Fruit fly (Drosophila melanogaster) whole organism, embryonic: ENCODE measurements around the gene CG13679.
A peak's percentile ranks its signal among the peaks of the same experiment; 100 is the strongest.

Experiments
- Ada2b ChIP-seq: fragments of 200-800 bp; sonication (Bioruptor generic); IDR thresholded peaks from 2 replicates; pipeline ENCODE4 v1.3.6; 2022; ENCODE audit warnings: missing biosample characterization, missing genetic modification characterization
- Antp ChIP-seq: fragments of 200-800 bp; sonication (Bioruptor generic); optimal IDR thresholded peaks from 3 replicates; lab custom pipeline; 2016; ENCODE audit warnings: missing biosample characterization, missing genetic modification characterization
- CG10565 ChIP-seq: fragments of 200-800 bp; sonication (Bioruptor generic); optimal IDR thresholded peaks from 3 replicates; lab custom pipeline; 2016; ENCODE audit warnings: missing biosample characterization, mild to moderate bottlenecking, missing genetic modification characterization
- CG11456 ChIP-seq: fragments of 200-800 bp; sonication (Bioruptor generic); IDR thresholded peaks from 3 replicates; pipeline ENCODE4 v1.3.6; 2022; ENCODE audit warnings: missing biosample characterization, missing genetic modification characterization
- CG12744 ChIP-seq: fragments of 200-800 bp; sonication (Bioruptor generic); optimal IDR thresholded peaks from 2 replicates; lab custom pipeline; 2016; ENCODE audit warnings: missing biosample characterization, missing genetic modification characterization
- CG2712 ChIP-seq: fragments of 200-800 bp; optimal IDR thresholded peaks from 3 replicates; lab custom pipeline; 2019; ENCODE audit warnings: missing biosample characterization, mild to moderate bottlenecking, missing genetic modification characterization, moderate library complexity
- CG3726 ChIP-seq: fragments of 200-800 bp; sonication (Bioruptor generic); IDR thresholded peaks from 3 replicates; pipeline ENCODE4, ENCODE4 v1.3.6; 2022; ENCODE audit warnings: missing biosample characterization, missing genetic modification characterization
- CG3847 ChIP-seq: fragments of 200-800 bp; sonication (Bioruptor generic); IDR thresholded peaks from 2 replicates; pipeline ENCODE4 v1.3.6; 2022; ENCODE audit warnings: missing biosample characterization, missing genetic modification characterization
- CG4282 ChIP-seq: fragments of 200-800 bp; sonication (Bioruptor generic); optimal IDR thresholded peaks from 2 replicates; lab custom pipeline; 2016; ENCODE audit warnings: missing biosample characterization, missing genetic modification characterization
- CG4424 ChIP-seq: fragments of 200-800 bp; sonication (Bioruptor generic); optimal IDR thresholded peaks from 3 replicates; lab custom pipeline; 2016; ENCODE audit warnings: missing biosample characterization, missing genetic modification characterization
- CG4707 ChIP-seq: fragments of 200-800 bp; sonication (Bioruptor generic); optimal IDR thresholded peaks from 2 replicates; lab custom pipeline; 2018; ENCODE audit warnings: missing biosample characterization, mild to moderate bottlenecking, missing genetic modification characterization, moderate library complexity
- CG7556 ChIP-seq: fragments of 200-800 bp; sonication (Bioruptor generic); optimal IDR thresholded peaks from 2 replicates; lab custom pipeline; 2017; ENCODE audit warnings: missing biosample characterization, mild to moderate bottlenecking, missing genetic modification characterization
- CG7745 ChIP-seq: fragments of 200-800 bp; sonication (Bioruptor generic); optimal IDR thresholded peaks from 2 replicates; lab custom pipeline; 2018; ENCODE audit warnings: missing biosample characterization, mild to moderate bottlenecking, missing genetic modification characterization, moderate library complexity
- CG8281 ChIP-seq: fragments of 200-800 bp; sonication (Bioruptor generic); optimal IDR thresholded peaks from 2 replicates; lab custom pipeline; 2018; ENCODE audit warnings: missing biosample characterization, mild to moderate bottlenecking, missing genetic modification characterization, moderate library complexity
- CG9797 ChIP-seq: fragments of 200-800 bp; sonication (Bioruptor generic); optimal IDR thresholded peaks from 3 replicates; lab custom pipeline; 2018; ENCODE audit warnings: missing biosample characterization, mild to moderate bottlenecking, missing genetic modification characterization
- Dek ChIP-seq: fragments of 200-800 bp; sonication (Bioruptor generic); optimal IDR thresholded peaks from 3 replicates; lab custom pipeline; 2019; ENCODE audit warnings: missing biosample characterization, mild to moderate bottlenecking, missing genetic modification characterization, moderate library complexity
- Dll ChIP-seq: fragments of 200-800 bp; sonication (Bioruptor generic); IDR thresholded peaks from 4 replicates; pipeline ENCODE4 v1.3.6; 2022; ENCODE audit warnings: missing biosample characterization, missing genetic modification characterization; ENCODE audit not compliant: partially characterized antibody
- Ets65A ChIP-seq: fragments of 200-800 bp; sonication (Bioruptor generic); peaks from one replicate; lab custom pipeline; 2016; ENCODE audit warnings: missing biosample characterization, missing genetic modification characterization
- Gug ChIP-seq: fragments of 200-800 bp; sonication (Bioruptor generic); IDR thresholded peaks from 4 replicates; pipeline ENCODE4 v1.3.6; 2022; ENCODE audit warnings: missing biosample characterization, missing genetic modification characterization
- HLH4C ChIP-seq: fragments of 200-800 bp; sonication (Bioruptor generic); IDR thresholded peaks from 3 replicates; pipeline ENCODE4 v1.3.6; 2022; ENCODE audit warnings: missing biosample characterization, missing genetic modification characterization; ENCODE audit not compliant: partially characterized antibody
- Hmx ChIP-seq: fragments of 200-800 bp; sonication (Bioruptor generic); optimal IDR thresholded peaks from 2 replicates; lab custom pipeline; 2016; ENCODE audit warnings: missing biosample characterization, missing genetic modification characterization
- Hsf ChIP-seq: fragments of 200-800 bp; sonication (Bioruptor generic); optimal IDR thresholded peaks from 3 replicates; lab custom pipeline; 2016; ENCODE audit warnings: missing biosample characterization, missing genetic modification characterization
- Max ChIP-seq: fragments of 200-800 bp; sonication (Bioruptor generic); optimal IDR thresholded peaks from 2 replicates; lab custom pipeline; 2016; ENCODE audit warnings: missing biosample characterization, mild to moderate bottlenecking, missing genetic modification characterization
- Neu2 ChIP-seq: fragments of 200-800 bp; sonication (Bioruptor generic); optimal IDR thresholded peaks from 3 replicates; lab custom pipeline; 2016; ENCODE audit warnings: missing biosample characterization, missing genetic modification characterization, borderline replicate concordance
- Rx ChIP-seq: fragments of 200-800 bp; sonication (Bioruptor generic); IDR thresholded peaks from 2 replicates; pipeline ENCODE4 v1.3.6; 2022; ENCODE audit warnings: missing biosample characterization, missing genetic modification characterization
- Six4 ChIP-seq: fragments of 200-800 bp; sonication (Bioruptor generic); optimal IDR thresholded peaks from 2 replicates; lab custom pipeline; 2016; ENCODE audit warnings: missing biosample characterization, missing genetic modification characterization
- Sry-δ ChIP-seq: fragments of 200-800 bp; sonication (Bioruptor generic); optimal IDR thresholded peaks from 2 replicates; lab custom pipeline; 2016; ENCODE audit warnings: missing biosample characterization, missing genetic modification characterization
- Vsx1 ChIP-seq: fragments of 200-800 bp; sonication (Bioruptor generic); optimal IDR thresholded peaks from 2 replicates; lab custom pipeline; 2017; ENCODE audit warnings: missing biosample characterization, mild to moderate bottlenecking, missing genetic modification characterization, missing genetic modification reagents
- Xrp1 ChIP-seq: fragments of 200-800 bp; sonication (Bioruptor generic); IDR thresholded peaks from 2 replicates; pipeline ENCODE4 v1.3.6; 2022; ENCODE audit warnings: missing biosample characterization, missing genetic modification characterization
- ap ChIP-seq: fragments of 200-800 bp; sonication (Bioruptor generic); IDR thresholded peaks from 2 replicates; pipeline ENCODE4 v1.3.6; 2022; ENCODE audit warnings: missing biosample characterization, missing genetic modification characterization
- ara ChIP-seq: fragments of 200-800 bp; sonication (Bioruptor generic); IDR thresholded peaks from 2 replicates; pipeline ENCODE4 v1.3.6; 2022; ENCODE audit warnings: missing biosample characterization, missing genetic modification characterization
- ato ChIP-seq: fragments of 200-800 bp; sonication (Bioruptor generic); IDR thresholded peaks from 2 replicates; pipeline ENCODE4 v1.3.6; 2022; ENCODE audit warnings: missing biosample characterization, missing genetic modification characterization; ENCODE audit not compliant: partially characterized antibody
- bowl ChIP-seq: fragments of 200-800 bp; sonication (Bioruptor generic); IDR thresholded peaks from 2 replicates; pipeline ENCODE4 v1.3.6; 2022; ENCODE audit warnings: missing biosample characterization, missing genetic modification characterization
- cas ChIP-seq: fragments of 200-800 bp; sonication (Bioruptor generic); IDR thresholded peaks from 2 replicates; pipeline ENCODE4 v1.3.6; 2022; ENCODE audit warnings: missing biosample characterization, missing genetic modification characterization
- cwo ChIP-seq: fragments of 200-800 bp; sonication (Bioruptor generic); optimal IDR thresholded peaks from 3 replicates; lab custom pipeline; 2017; ENCODE audit warnings: missing biosample characterization, missing genetic modification characterization, mild to moderate bottlenecking, moderate library complexity, missing genetic modification reagents
- danr ChIP-seq: fragments of 200-800 bp; sonication (Bioruptor generic); IDR thresholded peaks from 2 replicates; pipeline ENCODE4 v1.3.6; 2022; ENCODE audit warnings: missing biosample characterization, missing genetic modification characterization
- ewg ChIP-seq: fragments of 200-800 bp; sonication (Bioruptor generic); optimal IDR thresholded peaks from 3 replicates; lab custom pipeline; 2017; ENCODE audit warnings: mild to moderate bottlenecking, missing biosample characterization, missing genetic modification reagents, missing genetic modification characterization
- ham ChIP-seq: fragments of 200-800 bp; sonication (Bioruptor generic); IDR thresholded peaks from 2 replicates; pipeline ENCODE4 v1.3.6; 2022; ENCODE audit warnings: missing biosample characterization, missing genetic modification characterization
- knrl ChIP-seq: fragments of 200-800 bp; sonication (Bioruptor generic); IDR thresholded peaks from 3 replicates; pipeline ENCODE4 v1.3.6; 2022; ENCODE audit warnings: missing biosample characterization, missing genetic modification characterization; ENCODE audit not compliant: partially characterized antibody
- nerfin-1 ChIP-seq: fragments of 200-800 bp; sonication (Bioruptor generic); optimal IDR thresholded peaks from 3 replicates; lab custom pipeline; 2019; ENCODE audit warnings: missing biosample characterization, mild to moderate bottlenecking, missing genetic modification characterization, moderate library complexity
- org-1 ChIP-seq: fragments of 200-800 bp; sonication (Bioruptor generic); optimal IDR thresholded peaks from 2 replicates; lab custom pipeline; 2017; ENCODE audit warnings: missing biosample characterization, missing genetic modification characterization
- p53 ChIP-seq: fragments of 200-800 bp; sonication (Bioruptor generic); optimal IDR thresholded peaks from 2 replicates; lab custom pipeline; 2016; ENCODE audit warnings: missing biosample characterization, missing genetic modification characterization
- pan ChIP-seq, 4 experiments: fragments of >200 bp in 3 of 4; fragments of 200-800 bp in 1 of 4; sonication (Bioruptor generic) in 1 of 4; optimal IDR thresholded peaks in 3 of 4; IDR thresholded peaks in 1 of 4; 2 replicates each; pipeline versions ENCODE4 v1.3.6 to Lab custom; 2017 to 2022; ENCODE audit warnings: missing biosample characterization in 2 of 4, missing genetic modification characterization in 2 of 4, mixed read lengths in 1 of 4
- peb ChIP-seq: fragments of 200-800 bp; sonication (Bioruptor generic); IDR thresholded peaks from 2 replicates; pipeline ENCODE4 v1.3.6; 2022; ENCODE audit warnings: missing biosample characterization, missing genetic modification characterization
- stwl ChIP-seq: fragments of 200-800 bp; sonication (Bioruptor generic); optimal IDR thresholded peaks from 3 replicates; lab custom pipeline; 2018; ENCODE audit warnings: missing biosample characterization, mild to moderate bottlenecking, missing genetic modification characterization, moderate library complexity
- sug ChIP-seq: fragments of 200-800 bp; optimal IDR thresholded peaks from 2 replicates; lab custom pipeline; 2019; ENCODE audit warnings: missing biosample characterization, mild to moderate bottlenecking, missing genetic modification characterization, moderate library complexity
- toy ChIP-seq: fragments of 200-800 bp; sonication (Bioruptor generic); IDR thresholded peaks from 2 replicates; pipeline ENCODE4 v1.3.6; 2022; ENCODE audit warnings: missing biosample characterization, missing genetic modification characterization
- twi ChIP-seq: fragments of 200-800 bp; optimal IDR thresholded peaks from 2 replicates; lab custom pipeline; 2019; ENCODE audit warnings: missing biosample characterization, mild to moderate bottlenecking, missing genetic modification characterization, moderate library complexity
- tx ChIP-seq: fragments of 200-800 bp; sonication (Bioruptor generic); optimal IDR thresholded peaks from 2 replicates; lab custom pipeline; 2016; ENCODE audit warnings: missing biosample characterization, missing genetic modification characterization
- vfl ChIP-seq: fragments of 200-800 bp; sonication (Bioruptor generic); optimal IDR thresholded peaks from 2 replicates; lab custom pipeline; 2016; ENCODE audit warnings: missing biosample characterization, missing genetic modification characterization

The CG13679 gene

dm6 chr3L:8197779-8198279, 4.8 kb upstream of the CG13679 start, which contains the start of the genes UbcE2M and Dhps (continued):
- TF ChIP-seq CG4282 (GFP tag; lab: Kevin White, UChicago) (no peak), Antp (GFP tag; lab: Kevin White, UChicago) (peak; percentile 53), peb (GFP tag; lab: Robert Waterston, UW) (peak; percentile 43; the same call in 1 of the 2 replicates), HLH4C (GFP tag; lab: Robert Waterston, UW) (peak; percentile 76), ewg (GFP tag; lab: Kevin White, UChicago) (no peak), Rx (GFP tag; lab: Robert Waterston, UW) (no peak), Hsf (GFP tag; lab: Kevin White, UChicago) (peak; percentile 49), ap (GFP tag; lab: Robert Waterston, UW) (no peak), ara (GFP tag; lab: Robert Waterston, UW) (no peak), Dll (GFP tag; lab: Robert Waterston, UW) (peak; percentile 75), Max (GFP tag; lab: Kevin White, UChicago) (peak; percentile 73), CG3726 (GFP tag; lab: Robert Waterston, UW) (peak; percentile 46; the same call in 1 of the 3 replicates), Sry-δ (peak; percentile 67), p53 (GFP tag; lab: Kevin White, UChicago) (no peak), Gug (peak; percentile 72; the same call in 2 of the 4 replicates), Dek (tag; lab: Kevin White, UChicago) (peak; percentile 80), CG7556 (peak; percentile 70), CG3847 (peak; percentile 87), CG9797 (GFP tag; lab: Kevin White, UChicago) (peak; percentile 23), CG4707 (GFP tag; lab: Kevin White, UChicago) (no peak), sug (tag; lab: Kevin White, UChicago) (peak; percentile 86), cwo (GFP tag; lab: Kevin White, UChicago) (peak; percentile 57), Neu2 (GFP tag; lab: Kevin White, UChicago) (no peak), CG12744 (peak; percentile 11), danr (GFP tag; lab: Robert Waterston, UW) (no peak), Xrp1 (GFP tag; lab: Robert Waterston, UW) (peak; percentile 62), Ada2b (peak; percentile 46), Hmx (no peak), Vsx1 (no peak), CG10565 (GFP tag; lab: Kevin White, UChicago) (no peak), ato (GFP tag; lab: Robert Waterston, UW) (0 out of 2 replicates have a peak, but pooled peaks have one; percentile 31), tx (GFP tag; lab: Kevin White, UChicago) (peak; percentile 10), ham (GFP tag; lab: Robert Waterston, UW) (no peak), stwl (tag; lab: Kevin White, UChicago) (peak; percentile 81), knrl (GFP tag; lab: Robert Waterston, UW) (peak; percentile 83), Ets65A (peak; percentile 94), CG7745 (tag; lab: Kevin White, UChicago) (no peak), vfl (GFP tag; lab: Kevin White, UChicago) (peak; percentile 29), twi (tag; lab: Kevin White, UChicago) (peak; percentile 85), CG4424 (GFP tag; lab: Kevin White, UChicago) (peak; percentile 65), toy (no peak), nerfin-1 (no peak), org-1 (GFP tag; lab: Kevin White, UChicago) (no peak), Six4 (GFP tag; lab: Kevin White, UChicago) (peak; percentile 31), bowl (GFP tag; lab: Robert Waterston, UW) (no peak), CG8281 (tag; lab: Kevin White, UChicago) (peak; percentile 23), CG11456 (peak; percentile 80), CG2712 (tag; lab: Kevin White, UChicago) (peak; percentile 75), cas (GFP tag; lab: Robert Waterston, UW) (no peak), pan (optimal IDR thresholded peaks at IDR 0.05; lab: Kevin White, UChicago) (no peak), pan (GFP tag; optimal IDR thresholded peaks at IDR 0.05 in 1 of 2, IDR thresholded peaks at IDR 0.05 in 1 of 2) (peak in 1 of 2 experiments; percentile 57)
